Worm (Caenorhabditis elegans) whole organism, late embryonic: Measurements from ENCODE around the gene C04G6.6.

ENCODE experiments used
- C08G9.2 ChIP-seq: sonication (generic microtip); optimal IDR thresholded peaks from 2 replicates; lab custom pipeline; 2016; ENCODE audit warnings: mild to moderate bottlenecking, missing genetic modification characterization, moderate library complexity, missing compliant biosample characterization
- C38D4.7 ChIP-seq: fragments of 200-800 bp; sonication (Bioruptor generic); optimal IDR thresholded peaks from 2 replicates; lab custom pipeline; 2018; ENCODE audit warnings: mild to moderate bottlenecking, missing genetic modification characterization, moderate library complexity, missing compliant biosample characterization
- F13H6.1 ChIP-seq: sonication (generic microtip); optimal IDR thresholded peaks from 2 replicates; lab custom pipeline; 2016; ENCODE audit warnings: missing genetic modification characterization, missing compliant biosample characterization
- Y22D7AL.16 ChIP-seq: sonication (generic microtip); optimal IDR thresholded peaks from 2 replicates; lab custom pipeline; 2016; ENCODE audit warnings: missing genetic modification characterization, missing compliant biosample characterization
- ceh-14 ChIP-seq: sonication (generic microtip); optimal IDR thresholded peaks from 2 replicates; lab custom pipeline; 2016; ENCODE audit warnings: missing genotype, missing genetic modification characterization, missing compliant biosample characterization
- ceh-18 ChIP-seq: sonication (generic microtip); optimal IDR thresholded peaks from 2 replicates; lab custom pipeline; 2016; ENCODE audit warnings: missing genetic modification characterization, missing compliant biosample characterization
- ceh-19 ChIP-seq: fragments of 200-800 bp; sonication (Bioruptor generic); optimal IDR thresholded peaks from 2 replicates; lab custom pipeline; 2018; ENCODE audit warnings: mild to moderate bottlenecking, missing genetic modification characterization, missing compliant biosample characterization
- ceh-24 ChIP-seq: sonication (generic microtip); optimal IDR thresholded peaks from 2 replicates; lab custom pipeline; 2016; ENCODE audit warnings: mild to moderate bottlenecking, missing genetic modification characterization, missing compliant biosample characterization
- ceh-30 ChIP-seq: fragments of 150-350 bp; optimal IDR thresholded peaks from 2 replicates; lab custom pipeline; 2014; ENCODE audit warnings: missing biosample characterization, missing genetic modification characterization
- ceh-48 ChIP-seq: sonication (generic microtip); optimal IDR thresholded peaks from 2 replicates; lab custom pipeline; 2016; ENCODE audit warnings: missing genetic modification characterization, inconsistent platforms, missing compliant biosample characterization
- ceh-6 ChIP-seq: fragments of 200-800 bp; sonication (Bioruptor generic); optimal IDR thresholded peaks from 2 replicates; lab custom pipeline; 2018; ENCODE audit warnings: mild to moderate bottlenecking, missing genetic modification characterization, missing compliant biosample characterization
- ceh-9 ChIP-seq: sonication (generic microtip); optimal IDR thresholded peaks from 2 replicates; lab custom pipeline; 2016; ENCODE audit warnings: mild to moderate bottlenecking, missing genetic modification characterization, inconsistent platforms, missing compliant biosample characterization
- che-1 ChIP-seq: sonication (generic microtip); optimal IDR thresholded peaks from 2 replicates; lab custom pipeline; 2016; ENCODE audit warnings: mild to moderate bottlenecking, missing genetic modification characterization, missing compliant biosample characterization
- dmd-4 ChIP-seq: sonication (generic microtip); optimal IDR thresholded peaks from 2 replicates; lab custom pipeline; 2016; ENCODE audit warnings: borderline replicate concordance, missing genetic modification characterization, missing compliant biosample characterization
- eyg-1 ChIP-seq: sonication (generic microtip); optimal IDR thresholded peaks from 2 replicates; lab custom pipeline; 2016; ENCODE audit warnings: missing genotype, missing genetic modification characterization, missing compliant biosample characterization
- fkh-10 ChIP-seq: fragments of 150-350 bp; optimal IDR thresholded peaks from 2 replicates; lab custom pipeline; 2014; ENCODE audit warnings: missing biosample characterization, missing genetic modification reagents, missing genetic modification characterization
- hlh-15 ChIP-seq: sonication (generic microtip); optimal IDR thresholded peaks from 2 replicates; lab custom pipeline; 2016; ENCODE audit warnings: missing genetic modification characterization, missing compliant biosample characterization
- hlh-30 ChIP-seq: sonication (generic microtip); optimal IDR thresholded peaks from 2 replicates; lab custom pipeline; 2017; ENCODE audit warnings: antibody characterized with exemption, missing genetic modification characterization, missing compliant biosample characterization; ENCODE audit not compliant: insufficient read depth
- hlh-6 ChIP-seq: sonication (generic microtip); optimal IDR thresholded peaks from 2 replicates; lab custom pipeline; 2016; ENCODE audit warnings: missing genotype, missing genetic modification characterization, missing compliant biosample characterization
- hlh-8 ChIP-seq: sonication (generic microtip); optimal IDR thresholded peaks from 2 replicates; lab custom pipeline; 2016; ENCODE audit warnings: missing genotype, missing genetic modification characterization, missing compliant biosample characterization
- madf-2 ChIP-seq: sonication (generic microtip); optimal IDR thresholded peaks from 2 replicates; lab custom pipeline; 2017; ENCODE audit warnings: missing genetic modification characterization, missing compliant biosample characterization
- mec-3 ChIP-seq: sonication (generic microtip); optimal IDR thresholded peaks from 2 replicates; lab custom pipeline; 2016; ENCODE audit warnings: borderline replicate concordance, missing genetic modification characterization, missing compliant biosample characterization
- nfya-1 ChIP-seq: sonication (generic microtip); optimal IDR thresholded peaks from 2 replicates; lab custom pipeline; 2017; ENCODE audit warnings: missing genetic modification characterization, mild to moderate bottlenecking, missing compliant biosample characterization, antibody characterized with exemption, moderate library complexity
- nhr-11 ChIP-seq: fragments of 150-350 bp; optimal IDR thresholded peaks from 2 replicates; lab custom pipeline; 2014; ENCODE audit warnings: missing biosample characterization, missing genetic modification characterization
- pag-3 ChIP-seq: sonication (generic microtip); optimal IDR thresholded peaks from 2 replicates; lab custom pipeline; 2016; ENCODE audit warnings: missing compliant biosample characterization, missing genetic modification characterization, borderline replicate concordance
- pat-9 ChIP-seq: fragments of 200-800 bp; sonication (Bioruptor generic); optimal IDR thresholded peaks from 2 replicates; lab custom pipeline; 2018; ENCODE audit warnings: mild to moderate bottlenecking, missing genetic modification characterization, moderate library complexity, missing compliant biosample characterization
- pax-1 ChIP-seq: fragments of 150-350 bp; optimal IDR thresholded peaks from 2 replicates; lab custom pipeline; 2014; ENCODE audit warnings: missing biosample characterization, missing genetic modification characterization
- pha-2 ChIP-seq: sonication (generic microtip); optimal IDR thresholded peaks from 2 replicates; lab custom pipeline; 2017; ENCODE audit warnings: mild to moderate bottlenecking, missing genetic modification characterization, missing compliant biosample characterization
- pha-4 ChIP-seq: fragments of 150-350 bp; optimal IDR thresholded peaks from 2 replicates; lab custom pipeline; 2018; ENCODE audit warnings: missing biosample characterization, missing genetic modification reagents, missing genetic modification characterization
- pqm-1 ChIP-seq: sonication (generic microtip); optimal IDR thresholded peaks from 2 replicates; lab custom pipeline; 2016; ENCODE audit warnings: missing genetic modification characterization, missing compliant biosample characterization
- rnt-1 ChIP-seq: sonication (generic microtip); optimal IDR thresholded peaks from 2 replicates; lab custom pipeline; 2016; ENCODE audit warnings: missing genetic modification characterization, missing compliant biosample characterization
- sox-2 ChIP-seq: fragments of 200-800 bp; sonication (Bioruptor generic); IDR thresholded peaks from 2 replicates; pipeline ENCODE4 v1.3.6; 2022; ENCODE audit warnings: missing genetic modification reagents, missing genetic modification characterization, missing compliant biosample characterization
- syd-9 ChIP-seq: sonication (generic microtip); optimal IDR thresholded peaks from 2 replicates; lab custom pipeline; 2016; ENCODE audit warnings: mild to moderate bottlenecking, missing genetic modification characterization, moderate library complexity, missing compliant biosample characterization
- tbx-2 ChIP-seq: sonication (generic microtip); optimal IDR thresholded peaks from 2 replicates; lab custom pipeline; 2016; ENCODE audit warnings: missing genetic modification characterization, missing compliant biosample characterization
- tbx-7 ChIP-seq: sonication (generic microtip); optimal IDR thresholded peaks from 2 replicates; lab custom pipeline; 2016; ENCODE audit warnings: missing genotype, missing genetic modification characterization, missing compliant biosample characterization
- ttx-3 ChIP-seq: sonication (generic microtip); optimal IDR thresholded peaks from 2 replicates; lab custom pipeline; 2016; ENCODE audit warnings: missing genetic modification reagents, missing genetic modification characterization, missing compliant biosample characterization
- unc-3 ChIP-seq, 2 experiments: fragments of 200-800 bp in 1 of 2; sonication (Bioruptor generic) in 1 of 2; sonication (generic microtip) in 1 of 2; conservative IDR thresholded peaks in 1 of 2; optimal IDR thresholded peaks in 1 of 2; 2 replicates each; pipeline versions ENCODE4 v1.3.6 to Lab custom; 2016 to 2022; ENCODE audit warnings: missing compliant biosample characterization in 2 of 2, missing genetic modification characterization in 2 of 2, missing genetic modification reagents in 1 of 2
- unc-42 ChIP-seq: sonication (generic microtip); optimal IDR thresholded peaks from 2 replicates; lab custom pipeline; 2016; ENCODE audit warnings: missing genotype, missing genetic modification characterization, missing compliant biosample characterization
- unc-55 ChIP-seq: sonication (generic microtip); optimal IDR thresholded peaks from 2 replicates; lab custom pipeline; 2017; ENCODE audit warnings: missing biosample characterization, missing genetic modification reagents, missing genetic modification characterization
- zip-5 ChIP-seq: sonication (generic microtip); optimal IDR thresholded peaks from 2 replicates; lab custom pipeline; 2016; ENCODE audit warnings: missing genetic modification characterization, missing compliant biosample characterization

C04G6.6 gene

DNA sequence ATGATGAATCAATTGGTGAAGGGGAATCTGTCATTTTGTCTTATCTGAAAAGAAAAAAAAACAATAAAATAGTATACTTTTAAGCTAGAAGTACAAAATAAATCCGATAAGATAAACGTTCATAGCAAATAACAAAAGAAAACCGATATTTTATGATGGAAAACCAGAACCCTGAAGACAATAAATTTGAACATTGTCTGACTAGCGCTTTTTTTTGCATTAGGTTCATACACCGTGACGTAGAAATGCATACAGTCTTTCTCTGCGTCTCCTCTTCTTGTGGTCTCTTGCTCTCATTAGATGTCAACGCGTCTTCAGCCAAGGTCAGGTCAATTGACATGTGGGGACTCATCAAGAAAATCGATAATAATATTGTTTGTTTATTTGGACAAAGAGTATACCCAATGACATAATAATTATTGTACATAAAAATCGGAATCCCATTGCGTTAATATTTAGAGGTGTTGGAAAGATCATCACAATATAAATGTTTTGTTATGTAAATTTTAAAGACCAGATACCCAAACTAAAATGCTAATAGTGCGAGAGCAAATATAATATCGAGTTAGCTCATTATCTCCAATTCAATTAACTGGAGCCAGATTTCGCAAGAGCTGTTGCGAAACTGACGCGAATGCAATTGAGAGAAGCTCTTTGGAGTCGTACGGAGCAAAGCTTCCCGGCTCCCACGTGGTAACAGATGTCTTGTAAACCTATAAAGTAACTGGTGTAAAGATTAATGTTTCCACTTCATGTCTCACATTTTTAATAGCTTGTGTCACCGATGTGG lies 18.2 kb downstream of the C04G6.6 start, which contains the start of gene dsh-2:
TSS of gene dsh-2 (minus strand) at position 51 of the 790 bp plus-strand sequence.
- TF ChIP-seq nfya-1 (tag; lab: Kevin White, UChicago) (peak; percentile 39), hlh-8 (tag; lab: Kevin White, UChicago) (no peak), zip-5 (no peak), rnt-1 (tag; lab: Kevin White, UChicago) (no peak), ceh-48 (tag; lab: Kevin White, UChicago) (peak; percentile 25), unc-42 (tag; lab: Kevin White, UChicago) (peak; percentile 65), Y22D7AL.16 (tag; lab: Kevin White, UChicago) (no peak), unc-55 (GFP tag; lab: Kevin White, UChicago) (peak; percentile 41), syd-9 (no peak), ceh-14 (tag; lab: Kevin White, UChicago) (no peak), hlh-30 (peak; percentile 52), tbx-7 (no peak), fkh-10 (GFP tag; lab: Kevin White, UChicago) (no peak), tbx-2 (tag; lab: Kevin White, UChicago) (peak; percentile 32), F13H6.1 (no peak), nhr-11 (tag; lab: Kevin White, UChicago) (no peak), pag-3 (tag; lab: Kevin White, UChicago) (no peak), sox-2 (GFP tag; lab: Robert Waterston, UW) (no peak), che-1 (tag; lab: Kevin White, UChicago) (no peak), dmd-4 (tag; lab: Kevin White, UChicago) (no peak), pax-1 (tag; lab: Kevin White, UChicago) (peak; percentile 86), mec-3 (tag; lab: Kevin White, UChicago) (no peak), ceh-18 (tag; lab: Kevin White, UChicago) (no peak), unc-3 (GFP tag; conservative IDR thresholded peaks at IDR 0.05; lab: Robert Waterston, UW) (no peak), unc-3 (tag; optimal IDR thresholded peaks at IDR 0.05; lab: Kevin White, UChicago) (no peak), ceh-6 (GFP tag; lab: Kevin White, UChicago) (no peak), ceh-24 (no peak)
- TF ChIP-seq, all 69 proteins: peak for 7

ce11 chrII:5071265-5071664 lies 28.3 kb downstream of the C04G6.6 start, which contains the start of gene C27A2.7:
Gene C27A2.7 (minus strand): TSS chrII:5071365.
- TF ChIP-seq C08G9.2 (tag; lab: Kevin White, UChicago) (no peak), pax-1 (tag; lab: Kevin White, UChicago) (no peak), C38D4.7 (GFP tag; lab: Kevin White, UChicago) (no peak), eyg-1 (tag; lab: Kevin White, UChicago) (no peak)

ce11 chrII:5069525-5069924 lies 30.0 kb downstream of the C04G6.6 start, which contains the start of gene idpb-2:
Gene idpb-2 (minus strand): TSS chrII:5069625.
- TF ChIP-seq ceh-19 (GFP tag; lab: Kevin White, UChicago), result no peak
- TF ChIP-seq pha-4 (tag; lab: Kevin White, UChicago), result no peak
- no peak for TF ChIP-seq zip-5
- TF ChIP-seq syd-9, result no peak
- no peak for TF ChIP-seq madf-2 (tag; lab: Kevin White, UChicago)
- TF ChIP-seq pat-9 (tag; lab: Kevin White, UChicago), result no peak
- TF ChIP-seq hlh-15 (tag; lab: Kevin White, UChicago), result no peak
- TF ChIP-seq ceh-30 (tag; lab: Kevin White, UChicago), result no peak
- TF ChIP-seq C08G9.2 (tag; lab: Kevin White, UChicago), result no peak
- no peak for TF ChIP-seq ttx-3 (tag; lab: Kevin White, UChicago)
- TF ChIP-seq ceh-9 (tag; lab: Kevin White, UChicago), result no peak
- TF ChIP-seq hlh-6 (tag; lab: Kevin White, UChicago), result no peak
- TF ChIP-seq pha-2 (tag; lab: Kevin White, UChicago), result no peak
- no peak for TF ChIP-seq pqm-1 (tag; lab: Kevin White, UChicago)
- TF ChIP-seq sox-2 (GFP tag; lab: Robert Waterston, UW), result no peak
- no peak for TF ChIP-seq fkh-10 (GFP tag; lab: Kevin White, UChicago)
